Worm (Caenorhabditis elegans) whole organism, L4/young adult: Measurements from ENCODE around the gene daf-37.

Experiments
- W03F9.2 ChIP-seq: fragments of 150-350 bp; optimal IDR thresholded peaks from 2 replicates; lab custom pipeline; 2014; ENCODE audit warnings: missing biosample characterization, missing genetic modification characterization
- dao-5 ChIP-seq: sonication (generic microtip); optimal IDR thresholded peaks from 2 replicates; lab custom pipeline; 2016; ENCODE audit warnings: missing genotype, missing genetic modification characterization, moderate library complexity, missing compliant biosample characterization
- him-1 ChIP-seq: sonication (generic microtip); optimal IDR thresholded peaks from 2 replicates; lab custom pipeline; 2016; ENCODE audit warnings: missing genotype, missing genetic modification reagents, missing genetic modification characterization, missing compliant biosample characterization

ce11 chrII:6168714-6169113 is 39.3 kb downstream of the daf-37 start:
- TF ChIP-seq dao-5 (tag; lab: Kevin White, UChicago) (no peak), W03F9.2 (no peak), him-1 (tag; lab: Kevin White, UChicago) (no peak)
